Worm (Caenorhabditis elegans): ENCODE measurements around the gene F35H12.1.

ce11 chrX:982598-982997 lies 49.0 kb downstream of the F35H12.1 start:
- TF ChIP-seq W03F9.2 (tag; optimal IDR thresholded peaks at IDR 0.05) (no peak), him-1 (tag; optimal IDR thresholded peaks at IDR 0.05) (no peak), dao-5 (tag; optimal IDR thresholded peaks at IDR 0.05) (no peak)
